ENCODE assay signal across 4 fruit fly cellular contexts in the genomic region with DNA sequence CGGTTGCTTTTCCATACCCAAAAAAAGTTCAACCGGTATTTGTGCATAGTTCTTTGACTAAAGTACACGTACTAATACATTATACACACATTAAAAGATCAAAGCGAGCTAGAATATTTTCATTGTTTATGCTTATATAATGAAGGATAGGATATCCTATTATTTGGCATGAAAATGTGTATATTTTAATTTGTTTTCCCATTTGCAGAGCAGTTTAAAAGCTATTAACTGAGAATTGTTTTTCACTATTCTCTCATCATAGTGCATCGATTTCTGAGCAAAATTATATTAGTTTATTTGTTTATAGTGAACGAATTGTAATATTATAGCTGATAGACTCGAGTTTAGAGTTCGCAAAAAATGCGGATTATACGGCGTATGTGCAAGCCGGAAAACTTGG.
A peak's percentile ranks its signal among the peaks of the same experiment; 100 is the strongest.
TF ChIP-seq lines count a peak whose summit lies in the region.

No protein-coding gene starts in this region.

- TF ChIP-seq CTCF in whole organism, embryonic (GFP tag; optimal IDR thresholded peaks at IDR 0.05; lab: Kevin White, UChicago), result no peak

TF ChIP-seq in whole organism, adult, 20 proteins besides CTCF, POLR2A, EP300 and RAD21:
- TF ChIP-seq CG14711 (tag; optimal IDR thresholded peaks at IDR 0.05; lab: Kevin White, UChicago), result no peak
- TF ChIP-seq Hr96 (GFP tag; optimal IDR thresholded peaks at IDR 0.05; lab: Kevin White, UChicago), result no peak
- TF ChIP-seq pad (GFP tag; optimal IDR thresholded peaks at IDR 0.05; lab: Kevin White, UChicago), result no peak
- no peak for TF ChIP-seq Mnt (GFP tag; optimal IDR thresholded peaks at IDR 0.05; lab: Kevin White, UChicago)
- TF ChIP-seq CG11617 (GFP tag; optimal IDR thresholded peaks at IDR 0.05; lab: Kevin White, UChicago), result no peak
- peak; percentile 81 for TF ChIP-seq kay (GFP tag; lab: Kevin White, UChicago; ENCODE audit: borderline replicate concordance)
- TF ChIP-seq Clk (GFP tag; optimal IDR thresholded peaks at IDR 0.05; lab: Kevin White, UChicago), result no peak

TF ChIP-seq in whole organism, embryonic, 481 proteins besides CTCF, POLR2A, EP300 and RAD21:
- TF ChIP-seq CG11695 (GFP tag; IDR thresholded peaks at IDR 0.05; lab: Robert Waterston, UW) (no peak), Med (GFP tag; lab: Kevin White, UChicago) (peak; percentile 1)

TF ChIP-seq in whole organism, prepupa, 60 proteins besides CTCF, POLR2A, EP300 and RAD21:
- TF ChIP-seq CG32006 (GFP tag; optimal IDR thresholded peaks at IDR 0.05; lab: Kevin White, UChicago) (peak; percentile 24), vri (GFP tag; optimal IDR thresholded peaks at IDR 0.05; lab: Kevin White, UChicago) (no peak), CG6163 (GFP tag; IDR thresholded peaks at IDR 0.05; lab: Robert Waterston, UW) (no peak), Hr4 (GFP tag; optimal IDR thresholded peaks at IDR 0.05; lab: Kevin White, UChicago) (peak; percentile 3)

TF ChIP-seq in whole organism, pupa, 21 proteins besides CTCF, POLR2A, EP300 and RAD21:
- TF ChIP-seq CG14655 (GFP tag; optimal IDR thresholded peaks at IDR 0.05; lab: Kevin White, UChicago), result peak; percentile 54
- peak; percentile 56 for TF ChIP-seq CG8301 (tag; optimal IDR thresholded peaks at IDR 0.05; lab: Kevin White, UChicago)
- TF ChIP-seq CG13204 (GFP tag; optimal IDR thresholded peaks at IDR 0.05; lab: Kevin White, UChicago), result no peak
